Worm (Caenorhabditis elegans) whole organism, young adult: ENCODE measurements around the gene T21E8.6.

Source experiments
- K11D2.4 ChIP-seq: fragments of 200-800 bp; sonication (Bioruptor generic); IDR thresholded peaks from 2 replicates; pipeline ENCODE4 v1.3.6; 2022; ENCODE audit warnings: missing genetic modification reagents, missing genetic modification characterization, missing compliant biosample characterization
- let-526 ChIP-seq: fragments of 200-800 bp; sonication (Bioruptor generic); IDR thresholded peaks from 2 replicates; pipeline ENCODE4 v1.3.6; 2022; ENCODE audit warnings: missing genetic modification reagents, missing genetic modification characterization, missing compliant biosample characterization
- lsy-27 ChIP-seq: sonication (generic microtip); optimal IDR thresholded peaks from 2 replicates; lab custom pipeline; 2017; ENCODE audit warnings: missing genetic modification characterization, mild to moderate bottlenecking, missing compliant biosample characterization, antibody characterized with exemption, missing genotype, borderline replicate concordance; ENCODE audit not compliant: insufficient read depth

DNA sequence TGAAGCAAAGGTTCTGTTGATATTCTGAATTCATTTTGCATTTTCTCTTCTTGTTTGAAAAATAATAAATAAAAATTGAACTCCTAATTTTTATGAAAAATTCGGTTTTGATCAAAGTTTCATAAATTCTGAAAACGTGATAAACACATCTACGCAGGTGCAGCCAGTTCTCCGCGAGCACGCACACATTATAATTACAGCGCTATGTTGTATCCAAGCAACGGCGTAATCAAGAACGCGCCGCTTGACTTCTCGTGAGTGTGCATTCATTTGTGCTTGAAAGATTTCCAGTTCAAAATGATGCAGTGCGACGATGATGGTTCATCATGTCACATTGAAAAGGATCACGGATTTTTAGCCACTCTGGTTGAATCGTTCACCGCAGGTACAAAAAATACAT is 9.8 kb downstream of the T21E8.6 start, which contains the start of gene F47B10.3:
- TF ChIP-seq let-526 (GFP tag; lab: Robert Waterston, UW) (no peak), lsy-27 (no peak), K11D2.4 (no peak)
